Worm (Caenorhabditis elegans): ENCODE data around the gene oma-1.

The oma-1 gene

DNA sequence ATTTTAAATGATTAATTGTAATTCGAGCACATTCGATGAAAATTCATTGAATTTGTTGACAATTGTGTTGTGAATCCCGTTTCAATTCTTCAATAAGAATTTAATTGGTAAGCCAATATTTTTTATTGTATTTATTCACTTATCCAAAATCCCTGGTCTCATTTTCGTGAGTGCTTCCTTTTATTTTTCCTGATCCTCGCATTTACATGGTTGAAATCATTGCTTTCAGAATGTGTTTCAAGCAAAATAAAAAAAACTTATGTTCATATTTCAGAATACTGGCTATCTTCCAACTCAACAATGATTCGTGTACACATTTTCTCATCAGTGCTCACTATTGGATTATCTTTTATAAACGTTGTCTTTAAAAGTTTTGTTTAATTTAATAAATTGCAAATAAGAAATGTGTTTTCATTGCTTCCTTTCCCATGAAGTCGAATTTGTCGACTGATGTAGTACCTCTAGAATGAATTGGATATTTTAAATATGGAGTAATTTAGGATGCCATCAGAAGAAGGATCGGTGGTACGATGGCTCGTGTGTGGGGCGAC lies 41.2 kb downstream of the oma-1 start, which contains the start of the genes D1046.18 and slc-25A26:
Gene D1046.18 (plus strand): TSS at position 301 of the 551 bp plus-strand sequence.
Gene slc-25A26 (plus strand): TSS at position 501 of the 551 bp plus-strand sequence.
- TF ChIP-seq tbx-11 (GFP tag; IDR thresholded peaks at IDR 0.05) = no peak
- TF ChIP-seq aly-1 (tag; optimal IDR thresholded peaks at IDR 0.05) = no peak
- TF ChIP-seq sea-1 (GFP tag; conservative IDR thresholded peaks at IDR 0.05) = no peak
- TF ChIP-seq ceh-13 (GFP tag; optimal IDR thresholded peaks at IDR 0.05) = no peak
- no peak for TF ChIP-seq B0310.2 (tag; optimal IDR thresholded peaks at IDR 0.05)
- no peak for TF ChIP-seq F13C5.2 (tag; optimal IDR thresholded peaks at IDR 0.05)
- TF ChIP-seq ets-7 (tag; optimal IDR thresholded peaks at IDR 0.05) = no peak
- TF ChIP-seq pes-1 (GFP tag; IDR thresholded peaks at IDR 0.05) = no peak
- TF ChIP-seq ceh-36 (tag; optimal IDR thresholded peaks at IDR 0.05) = no peak
- no peak for TF ChIP-seq hmg-4 (GFP tag; optimal IDR thresholded peaks at IDR 0.05)
- no peak for TF ChIP-seq hnd-1 (tag; optimal IDR thresholded peaks at IDR 0.05)
- TF ChIP-seq scrt-1 (GFP tag; IDR thresholded peaks at IDR 0.05) = no peak
- no peak for TF ChIP-seq ama-1 (optimal IDR thresholded peaks at IDR 0.05)
- TF ChIP-seq tra-4 (tag; optimal IDR thresholded peaks at IDR 0.05) = no peak
- TF ChIP-seq tbx-37 (GFP tag; conservative IDR thresholded peaks at IDR 0.05) = no peak
- no peak for TF ChIP-seq flt-1 (GFP tag; IDR thresholded peaks at IDR 0.05)

DNA sequence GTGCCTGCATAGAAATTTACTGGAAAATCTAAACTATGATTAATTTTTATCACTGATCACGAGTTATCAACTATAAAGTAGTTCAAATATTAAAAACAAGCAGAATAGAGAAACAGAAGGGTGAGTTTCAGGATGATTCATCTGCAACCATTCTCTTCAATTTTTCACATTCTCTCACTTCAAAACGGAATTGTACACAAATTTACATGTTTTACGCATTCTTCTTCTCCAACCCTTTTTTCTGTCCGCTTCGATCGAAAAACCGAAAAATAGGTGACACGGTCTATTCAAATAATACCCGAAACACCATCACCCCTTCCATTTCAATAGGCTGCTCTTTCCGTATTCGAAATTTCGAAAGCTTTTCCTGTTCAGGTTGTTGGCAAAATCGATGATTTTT lies 44.8 kb downstream of the oma-1 start, which contains the start of gene D1046.4:
Gene D1046.4 (plus strand): TSS at position 301 of the 400 bp plus-strand sequence.
- TF ChIP-seq ets-7 (tag; optimal IDR thresholded peaks at IDR 0.05) (no peak), pes-1 (GFP tag; IDR thresholded peaks at IDR 0.05) (no peak), tra-4 (tag; optimal IDR thresholded peaks at IDR 0.05) (no peak), aly-1 (tag; optimal IDR thresholded peaks at IDR 0.05) (no peak), hmbx-1 (tag; optimal IDR thresholded peaks at IDR 0.05) (no peak), sea-1 (GFP tag; conservative IDR thresholded peaks at IDR 0.05) (no peak), ceh-36 (tag; optimal IDR thresholded peaks at IDR 0.05) (no peak), ceh-13 (GFP tag; optimal IDR thresholded peaks at IDR 0.05) (no peak), ama-1 (optimal IDR thresholded peaks at IDR 0.05) (no peak), B0310.2 (tag; optimal IDR thresholded peaks at IDR 0.05) (no peak), hnd-1 (tag; optimal IDR thresholded peaks at IDR 0.05) (no peak), scrt-1 (GFP tag; IDR thresholded peaks at IDR 0.05) (no peak), F13C5.2 (tag; optimal IDR thresholded peaks at IDR 0.05) (no peak)
